Worm (Caenorhabditis elegans) whole organism, L2 larva: ENCODE data around the gene Y39A3B.1.

Source experiments
- R02D3.7 ChIP-seq: fragments of 150-350 bp; optimal IDR thresholded peaks from 2 replicates; lab custom pipeline; 2014; ENCODE audit warnings: missing biosample characterization, missing genetic modification characterization
- aly-2 ChIP-seq: fragments of 150-350 bp; optimal IDR thresholded peaks from 2 replicates; lab custom pipeline; 2014; ENCODE audit warnings: missing biosample characterization, missing genetic modification characterization
- blmp-1 ChIP-seq: sonication (generic microtip); optimal IDR thresholded peaks from 2 replicates; lab custom pipeline; 2017; ENCODE audit warnings: missing genetic modification characterization, mild to moderate bottlenecking, missing compliant biosample characterization, antibody characterized with exemption, moderate library complexity; ENCODE audit not compliant: insufficient read depth
- ceh-82 ChIP-seq: fragments of 150-350 bp; optimal IDR thresholded peaks from 2 replicates; lab custom pipeline; 2014; ENCODE audit warnings: missing biosample characterization, missing genetic modification characterization
- fos-1 ChIP-seq: fragments of 150-350 bp; optimal IDR thresholded peaks from 2 replicates; lab custom pipeline; 2014; ENCODE audit warnings: missing biosample characterization, missing genetic modification characterization
- mdl-1 ChIP-seq, 2 experiments: fragments of 150-350 bp in 1 of 2; sonication (generic microtip) in 1 of 2; optimal IDR thresholded peaks; 2 replicates each; lab custom pipeline; 2017; ENCODE audit warnings: missing biosample characterization in 2 of 2, missing genetic modification characterization in 2 of 2
- unc-62 ChIP-seq: fragments of 150-350 bp; optimal IDR thresholded peaks from 2 replicates; lab custom pipeline; 2014; ENCODE audit warnings: missing biosample characterization, missing genetic modification reagents, missing genetic modification characterization

DNA sequence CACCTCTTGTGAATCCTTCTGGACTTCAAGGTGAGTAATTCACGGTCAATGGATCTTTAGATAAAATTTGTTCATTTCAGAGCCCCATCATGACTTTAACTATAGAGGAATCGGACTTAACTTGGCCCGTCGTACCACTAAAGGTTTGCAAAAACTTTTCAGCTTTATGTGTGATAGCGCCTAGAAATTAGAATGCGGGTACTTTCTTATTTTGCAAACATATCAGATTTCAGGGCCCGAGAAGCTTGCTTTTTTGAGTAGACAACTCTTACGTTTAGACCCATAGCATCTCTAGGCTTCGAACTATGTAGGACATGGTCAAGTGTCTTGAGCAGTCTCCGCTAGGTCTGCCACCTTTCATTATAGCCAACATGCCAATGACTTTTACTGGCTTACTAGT, 28.4 kb upstream of the Y39A3B.1 start:
- TF ChIP-seq R02D3.7 (tag; lab: Kevin White, UChicago) (no peak), mdl-1 (tag; optimal IDR thresholded peaks at IDR 0.05; lab: Kevin White, UChicago) (no peak), ceh-82 (tag; lab: Kevin White, UChicago) (no peak), blmp-1 (tag; lab: Kevin White, UChicago) (no peak), aly-2 (no peak), fos-1 (tag; lab: Kevin White, UChicago) (no peak), unc-62 (no peak)
